Worm (Caenorhabditis elegans) whole organism, L3 larva: ENCODE measurements around the gene ltah-1.1.
A peak's percentile ranks its signal among the peaks of the same experiment; 100 is the strongest.

ENCODE experiments used
- R02D3.7 ChIP-seq: fragments of 150-350 bp; optimal IDR thresholded peaks from 2 replicates; lab custom pipeline; 2014; ENCODE audit warnings: missing biosample characterization, missing genetic modification characterization
- ZK546.5 ChIP-seq: sonication (generic microtip); optimal IDR thresholded peaks from 2 replicates; lab custom pipeline; 2017; ENCODE audit warnings: missing biosample characterization, missing genetic modification characterization
- aly-2 ChIP-seq: fragments of 150-350 bp; optimal IDR thresholded peaks from 2 replicates; lab custom pipeline; 2014; ENCODE audit warnings: missing biosample characterization, missing genetic modification characterization
- ama-1 ChIP-seq: fragments of 150-350 bp; optimal IDR thresholded peaks from 2 replicates; lab custom pipeline; 2018
- ceh-16 ChIP-seq: sonication (generic microtip); optimal IDR thresholded peaks from 2 replicates; lab custom pipeline; 2017; ENCODE audit warnings: missing biosample characterization, missing genetic modification characterization
- ceh-28 ChIP-seq: fragments of 150-350 bp; optimal IDR thresholded peaks from 2 replicates; lab custom pipeline; 2014; ENCODE audit warnings: missing biosample characterization, missing genetic modification reagents, missing genetic modification characterization
- ceh-82 ChIP-seq: fragments of 150-350 bp; optimal IDR thresholded peaks from 2 replicates; lab custom pipeline; 2014; ENCODE audit warnings: missing biosample characterization, missing genetic modification characterization
- daf-12 ChIP-seq: fragments of 150-350 bp; optimal IDR thresholded peaks from 2 replicates; lab custom pipeline; 2014; ENCODE audit warnings: missing biosample characterization, missing genetic modification reagents, missing genetic modification characterization
- egl-27 ChIP-seq: sonication (generic microtip); optimal IDR thresholded peaks from 4 replicates; lab custom pipeline; 2017; ENCODE audit warnings: missing biosample characterization, missing genetic modification reagents, missing genetic modification characterization
- elt-1 ChIP-seq: fragments of 150-350 bp; optimal IDR thresholded peaks from 2 replicates; lab custom pipeline; 2014; ENCODE audit warnings: missing biosample characterization, missing genetic modification characterization
- elt-2 ChIP-seq: sonication (generic microtip); optimal IDR thresholded peaks from 2 replicates; lab custom pipeline; 2016; ENCODE audit warnings: missing genetic modification reagents, mild to moderate bottlenecking, missing genetic modification characterization, missing compliant biosample characterization
- fkh-10 ChIP-seq: sonication (generic microtip); optimal IDR thresholded peaks from 2 replicates; lab custom pipeline; 2017; ENCODE audit warnings: missing biosample characterization, missing genetic modification reagents, missing genetic modification characterization
- fos-1 ChIP-seq: fragments of 150-350 bp; optimal IDR thresholded peaks from 2 replicates; lab custom pipeline; 2014; ENCODE audit warnings: missing biosample characterization, missing genetic modification characterization
- jun-1 ChIP-seq: fragments of 150-350 bp; optimal IDR thresholded peaks from 2 replicates; lab custom pipeline; 2014; ENCODE audit warnings: missing biosample characterization, missing genetic modification reagents, missing genetic modification characterization
- lin-15B ChIP-seq: fragments of 150-350 bp; optimal IDR thresholded peaks from 2 replicates; lab custom pipeline; 2014; ENCODE audit warnings: missing biosample characterization, missing genetic modification characterization
- lin-39 ChIP-seq: fragments of 150-350 bp; optimal IDR thresholded peaks from 2 replicates; lab custom pipeline; 2018; ENCODE audit warnings: missing biosample characterization, missing genetic modification reagents, missing genetic modification characterization
- lsy-12 ChIP-seq: sonication (generic microtip); optimal IDR thresholded peaks from 2 replicates; lab custom pipeline; 2016; ENCODE audit warnings: mild to moderate bottlenecking, missing genetic modification characterization, missing compliant biosample characterization
- mdl-1 ChIP-seq: fragments of 150-350 bp; optimal IDR thresholded peaks from 2 replicates; lab custom pipeline; 2014; ENCODE audit warnings: missing biosample characterization, missing genetic modification characterization
- nfya-1 ChIP-seq: sonication (generic microtip); optimal IDR thresholded peaks from 2 replicates; lab custom pipeline; 2017; ENCODE audit warnings: missing genetic modification characterization, mild to moderate bottlenecking, missing compliant biosample characterization, antibody characterized with exemption, moderate library complexity; ENCODE audit not compliant: insufficient read depth
- nhr-11 ChIP-seq: fragments of 150-350 bp; optimal IDR thresholded peaks from 2 replicates; lab custom pipeline; 2014; ENCODE audit warnings: missing biosample characterization, missing genetic modification characterization
- nhr-12 ChIP-seq: fragments of 150-350 bp; optimal IDR thresholded peaks from 2 replicates; lab custom pipeline; 2014; ENCODE audit warnings: missing biosample characterization, missing genetic modification characterization
- nhr-23 ChIP-seq: fragments of 150-350 bp; optimal IDR thresholded peaks from 2 replicates; lab custom pipeline; 2014; ENCODE audit warnings: missing biosample characterization, missing genetic modification reagents, missing genetic modification characterization
- nhr-237 ChIP-seq: fragments of 150-350 bp; optimal IDR thresholded peaks from 2 replicates; lab custom pipeline; 2014; ENCODE audit warnings: missing biosample characterization, missing genetic modification characterization
- nhr-25 ChIP-seq: sonication (generic microtip); optimal IDR thresholded peaks from 2 replicates; lab custom pipeline; 2017; ENCODE audit warnings: missing biosample characterization, missing genetic modification characterization
- nhr-28 ChIP-seq: fragments of 150-350 bp; optimal IDR thresholded peaks from 2 replicates; lab custom pipeline; 2014; ENCODE audit warnings: missing biosample characterization, missing genetic modification characterization
- nhr-43 ChIP-seq: sonication (generic microtip); optimal IDR thresholded peaks from 2 replicates; lab custom pipeline; 2016; ENCODE audit warnings: mild to moderate bottlenecking, missing genetic modification characterization, missing compliant biosample characterization; ENCODE audit not compliant: poor library complexity, severe bottlenecking
- nhr-67 ChIP-seq: fragments of 150-350 bp; optimal IDR thresholded peaks from 2 replicates; lab custom pipeline; 2014; ENCODE audit warnings: missing biosample characterization, missing genetic modification characterization
- nhr-76 ChIP-seq: fragments of 150-350 bp; sonication (generic microtip); optimal IDR thresholded peaks from 5 replicates; lab custom pipeline; 2014; ENCODE audit warnings: missing biosample characterization, missing genetic modification characterization
- nhr-77 ChIP-seq: fragments of 150-350 bp; optimal IDR thresholded peaks from 2 replicates; lab custom pipeline; 2014; ENCODE audit warnings: missing biosample characterization, missing genetic modification characterization
- pha-4 ChIP-seq: fragments of 150-350 bp; optimal IDR thresholded peaks from 2 replicates; lab custom pipeline; 2014; ENCODE audit warnings: missing biosample characterization, missing genetic modification reagents, missing genetic modification characterization
- pqm-1 ChIP-seq: fragments of 150-350 bp; optimal IDR thresholded peaks from 2 replicates; lab custom pipeline; 2017; ENCODE audit warnings: missing biosample characterization, missing genetic modification characterization, inconsistent platforms
- skn-1 ChIP-seq: fragments of 150-350 bp; optimal IDR thresholded peaks from 2 replicates; lab custom pipeline; 2014; ENCODE audit warnings: missing biosample characterization, missing genetic modification characterization
- tbx-2 ChIP-seq: sonication (generic microtip); optimal IDR thresholded peaks from 2 replicates; lab custom pipeline; 2016; ENCODE audit warnings: mild to moderate bottlenecking, missing genetic modification characterization, missing compliant biosample characterization
- unc-39 ChIP-seq: sonication (generic microtip); optimal IDR thresholded peaks from 4 replicates; lab custom pipeline; 2017; ENCODE audit warnings: missing biosample characterization, missing genetic modification characterization
- unc-62 ChIP-seq: fragments of 150-350 bp; sonication (generic microtip); optimal IDR thresholded peaks from 4 replicates; lab custom pipeline; 2014; ENCODE audit warnings: missing biosample characterization, missing genetic modification reagents, missing genetic modification characterization
- zag-1 ChIP-seq: fragments of 150-350 bp; optimal IDR thresholded peaks from 2 replicates; lab custom pipeline; 2014; ENCODE audit warnings: missing biosample characterization, missing genetic modification characterization
- ztf-11 ChIP-seq: fragments of 150-350 bp; optimal IDR thresholded peaks from 2 replicates; lab custom pipeline; 2014; ENCODE audit warnings: missing biosample characterization, missing genetic modification characterization
- ztf-4 ChIP-seq: fragments of 150-350 bp; optimal IDR thresholded peaks from 2 replicates; lab custom pipeline; 2014; ENCODE audit warnings: missing biosample characterization, missing genetic modification characterization

Gene ltah-1.1

DNA sequence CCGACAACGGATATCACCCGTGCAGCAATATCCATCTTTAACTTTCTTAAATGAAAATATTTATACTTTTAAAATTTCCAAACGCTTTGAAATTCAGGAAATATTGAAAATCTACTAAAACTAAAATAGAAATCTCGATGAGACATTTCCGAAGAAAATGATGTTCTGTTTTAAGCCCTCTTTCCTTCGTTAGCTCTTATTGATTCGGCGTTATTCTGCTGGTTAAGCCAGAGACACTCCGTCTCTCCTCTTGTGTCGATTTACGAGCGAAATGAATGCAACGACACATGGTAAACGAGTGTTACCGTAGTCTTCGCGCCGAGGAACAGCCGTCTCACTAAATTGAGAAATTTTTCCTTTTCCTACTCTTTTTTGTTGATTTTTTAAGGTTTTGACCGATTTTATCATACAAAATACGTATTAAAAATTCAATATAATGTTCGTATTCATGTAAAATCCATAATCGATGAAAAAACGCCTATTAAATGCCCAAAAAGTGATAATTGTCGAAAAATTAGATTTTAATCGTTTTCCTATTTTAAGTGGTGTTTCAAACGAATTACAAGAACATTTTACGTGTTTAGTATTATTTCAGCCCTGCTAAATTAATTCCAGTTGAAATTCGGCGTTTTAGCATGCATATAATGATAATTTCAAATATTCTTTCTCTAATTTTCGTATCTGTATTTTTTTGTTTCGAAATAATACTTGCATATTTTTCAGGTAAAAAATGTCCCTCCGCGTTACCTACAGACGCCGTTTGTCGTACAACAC lies 11.0 kb upstream of the ltah-1.1 start, which contains the start of the genes ppm-1.H and rpl-34 (continued):
- TF ChIP-seq egl-27 (tag; lab: Kevin White, UChicago) (no peak), ceh-82 (no peak), elt-2 (tag; lab: Kevin White, UChicago) (no peak), ZK546.5 (no peak), fkh-10 (GFP tag; lab: Kevin White, UChicago) (no peak), lin-39 (peak; percentile 85), ztf-4 (tag; lab: Kevin White, UChicago) (no peak), unc-39 (tag; lab: Kevin White, UChicago) (no peak), nhr-77 (tag; lab: Kevin White, UChicago) (no peak)

- TF ChIP-seq lsy-12 (tag; lab: Kevin White, UChicago): no peak
- TF ChIP-seq elt-2 (tag; lab: Kevin White, UChicago): no peak
- no peak for TF ChIP-seq ZK546.5
These were observed 9.0 kb upstream of the ltah-1.1 start, which contains the start of gene C42C1.3 for ce11 chrIV:12270392-12270791. Gene C42C1.3, minus strand, starts transcription at chrIV:12270492.

DNA sequence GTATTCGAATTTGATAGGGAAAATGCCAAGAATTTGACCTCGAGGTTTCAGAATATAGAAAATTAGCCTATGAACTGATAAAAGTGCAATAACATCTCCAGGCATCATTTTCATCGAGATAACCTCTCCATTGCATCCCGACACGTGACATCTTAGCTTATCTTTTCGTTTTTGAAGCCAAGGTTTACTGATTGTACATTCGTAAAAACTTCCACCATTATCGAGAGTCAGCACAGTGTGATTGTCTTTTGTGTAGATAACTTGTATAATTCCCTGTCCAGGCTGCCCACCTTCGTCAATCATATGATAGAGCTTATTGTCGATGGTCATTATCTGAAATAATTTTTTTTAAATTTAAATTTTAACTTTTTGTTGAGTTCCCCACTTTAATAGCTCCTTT lies 5.1 kb upstream of the ltah-1.1 start:
- no peak for TF ChIP-seq daf-12 (tag; lab: Kevin White, UChicago)
- no peak for TF ChIP-seq ceh-16 (tag; lab: Kevin White, UChicago)
- no peak for TF ChIP-seq ZK546.5
- TF ChIP-seq pqm-1: peak; percentile 37
- no peak for TF ChIP-seq nhr-77 (tag; lab: Kevin White, UChicago)
- no peak for TF ChIP-seq fkh-10 (GFP tag; lab: Kevin White, UChicago)
- TF ChIP-seq nhr-23: no peak
- no peak for TF ChIP-seq ceh-28 (tag; lab: Kevin White, UChicago)
- TF ChIP-seq nhr-76 (tag; lab: Kevin White, UChicago): no peak
- TF ChIP-seq nhr-12 (tag; lab: Kevin White, UChicago): no peak
- TF ChIP-seq nhr-11 (tag; lab: Kevin White, UChicago): no peak
- no peak for TF ChIP-seq elt-1 (tag; lab: Kevin White, UChicago)
- TF ChIP-seq elt-2 (tag; lab: Kevin White, UChicago): peak; percentile 73
- TF ChIP-seq R02D3.7 (tag; lab: Kevin White, UChicago): no peak
- no peak for TF ChIP-seq skn-1
- TF ChIP-seq mdl-1 (tag; lab: Kevin White, UChicago): no peak
- TF ChIP-seq nhr-237 (tag; lab: Kevin White, UChicago): no peak

DNA sequence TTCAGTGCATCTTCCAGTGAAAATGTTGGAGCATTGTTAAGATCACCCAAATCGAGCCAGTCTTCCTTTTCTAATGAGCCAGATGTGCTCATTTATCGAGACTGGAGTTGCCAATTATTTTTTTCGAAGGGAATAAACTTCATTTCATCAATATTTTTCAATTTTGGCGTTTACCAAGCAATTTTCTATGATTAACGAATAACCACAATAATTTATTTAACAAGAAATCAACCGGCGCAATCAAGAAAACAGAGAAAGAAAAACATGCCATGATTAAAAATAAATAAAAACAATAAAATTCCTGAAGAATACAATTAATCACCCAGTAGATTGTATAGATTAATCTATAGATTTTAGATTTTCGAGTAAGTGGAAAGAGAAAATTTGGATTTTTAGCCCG lies 3.5 kb upstream of the ltah-1.1 start, which contains the start of gene vps-8:
TSS of gene vps-8 (minus strand) at position 101 of the 400 bp plus-strand sequence.
- TF ChIP-seq ceh-28 (tag; lab: Kevin White, UChicago): no peak
- no peak for TF ChIP-seq nhr-28
- TF ChIP-seq ceh-16 (tag; lab: Kevin White, UChicago): no peak

DNA sequence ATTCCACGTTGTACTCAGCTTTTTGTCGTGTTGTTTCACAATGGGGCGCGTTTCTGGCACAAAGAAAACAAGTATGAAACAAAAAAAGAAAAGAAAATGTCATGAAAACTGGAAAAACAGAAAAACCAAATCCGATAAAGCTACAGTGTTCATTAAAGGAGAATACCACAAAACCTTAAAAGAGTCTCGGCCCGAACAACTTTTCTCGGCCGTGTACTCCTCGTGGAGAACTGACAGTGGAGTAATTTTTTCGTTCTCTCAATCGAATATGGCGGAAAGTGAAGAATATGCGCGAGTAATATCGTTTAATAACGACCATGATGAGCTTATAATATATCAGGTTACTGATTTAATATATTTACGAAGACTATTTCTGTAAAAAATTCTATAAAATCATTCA lies 915 bp upstream of the ltah-1.1 start, which contains the start of the genes tag-335 and vkmt-1:
TSS of gene tag-335 (minus strand) at position 88 of the 400 bp plus-strand sequence.
TSS of gene vkmt-1 (plus strand) at position 219 of the 400 bp plus-strand sequence.
- TF ChIP-seq nhr-77 (tag; lab: Kevin White, UChicago) (no peak), nhr-76 (tag; lab: Kevin White, UChicago) (no peak), ama-1 (lab: Kevin White, UChicago) (no peak), nhr-23 (peak; percentile 1), pqm-1 (no peak), ceh-82 (no peak), jun-1 (tag; lab: Kevin White, UChicago) (no peak), lsy-12 (tag; lab: Kevin White, UChicago) (no peak), nhr-67 (tag; lab: Kevin White, UChicago) (no peak), fkh-10 (GFP tag; lab: Kevin White, UChicago) (no peak), egl-27 (tag; lab: Kevin White, UChicago) (no peak), nfya-1 (tag; lab: Kevin White, UChicago) (peak; percentile 35), ceh-16 (tag; lab: Kevin White, UChicago) (no peak), nhr-12 (tag; lab: Kevin White, UChicago) (no peak), unc-62 (GFP tag; lab: Kevin White, UChicago) (no peak), lin-15B (peak; percentile 44), ZK546.5 (no peak), fos-1 (tag; lab: Kevin White, UChicago) (no peak), ztf-4 (tag; lab: Kevin White, UChicago) (no peak), nhr-25 (tag; lab: Kevin White, UChicago) (no peak), nhr-43 (tag; lab: Kevin White, UChicago) (peak; percentile 28), pha-4 (tag; lab: Kevin White, UChicago) (no peak), unc-39 (tag; lab: Kevin White, UChicago) (no peak), tbx-2 (no peak), zag-1 (tag; lab: Kevin White, UChicago) (no peak), aly-2 (tag; lab: Kevin White, UChicago) (no peak), ztf-11 (no peak)
